Fruit fly (Drosophila melanogaster): ENCODE results near the gene CG10570.
A peak's percentile ranks its signal among the peaks of the same experiment; 100 is the strongest.

CG10570 gene

dm6 chr2L:18830587-18831528 is 19.8 kb upstream of the CG10570 start, which contains the start of the genes CG17597 and ScpX (continued):
- peak; percentile 54 for TF ChIP-seq CG6854 (GFP tag; optimal IDR thresholded peaks at IDR 0.05)
- TF ChIP-seq CG32006 (GFP tag; optimal IDR thresholded peaks at IDR 0.05): peak; percentile 60
- peak; percentile 23 for TF ChIP-seq CG1621 (tag; optimal IDR thresholded peaks at IDR 0.05)
- TF ChIP-seq Smox (GFP tag; optimal IDR thresholded peaks at IDR 0.05): no peak
- peak; percentile 11 for TF ChIP-seq CG8632 (GFP tag; optimal IDR thresholded peaks at IDR 0.05)
- TF ChIP-seq CG31627 (GFP tag; optimal IDR thresholded peaks at IDR 0.05): peak; percentile 74
- no peak for TF ChIP-seq Ets21C (GFP tag; optimal IDR thresholded peaks at IDR 0.05)
- peak; percentile 97 for TF ChIP-seq svp (GFP tag)
- peak; percentile 16 for TF ChIP-seq dsx (GFP tag; optimal IDR thresholded peaks at IDR 0.05; ENCODE audit: poor library complexity, severe bottlenecking)
- no peak for TF ChIP-seq Lpt (GFP tag; optimal IDR thresholded peaks at IDR 0.05)
- peak; percentile 38 for TF ChIP-seq CG8319 (GFP tag; optimal IDR thresholded peaks at IDR 0.05)
- TF ChIP-seq Hr39 (GFP tag; optimal IDR thresholded peaks at IDR 0.05): peak; percentile 73
- no peak for TF ChIP-seq Blimp-1 (GFP tag; optimal IDR thresholded peaks at IDR 0.05)
- peak; percentile 45 for TF ChIP-seq Sox15 (GFP tag; optimal IDR thresholded peaks at IDR 0.05)
- TF ChIP-seq fkh (GFP tag; optimal IDR thresholded peaks at IDR 0.05): peak; percentile 94
- peak; percentile 47; the same call in 1 of the 2 replicates for TF ChIP-seq CG15336 (GFP tag; IDR thresholded peaks at IDR 0.05)
- peak; percentile 71 for TF ChIP-seq Sox14 (GFP tag; optimal IDR thresholded peaks at IDR 0.05)
- peak; percentile 28 for TF ChIP-seq CG11902 (GFP tag; optimal IDR thresholded peaks at IDR 0.05)
- no peak; the same call in 2 of the 3 replicates for TF ChIP-seq CG6163 (GFP tag; IDR thresholded peaks at IDR 0.05)
- no peak for TF ChIP-seq net (GFP tag; optimal IDR thresholded peaks at IDR 0.05)

dm6 chr2L:18826496-18827008 is 15.5 kb upstream of the CG10570 start, which contains the start of gene Ugt36E1:
Gene Ugt36E1, plus strand, starts transcription at chr2L:18826770.
- TF ChIP-seq CG6163 (GFP tag; IDR thresholded peaks at IDR 0.05) (no peak), CG4318 (GFP tag; optimal IDR thresholded peaks at IDR 0.05) (no peak), CG1621 (tag; optimal IDR thresholded peaks at IDR 0.05) (no peak), svp (GFP tag) (peak; percentile 53), CG6854 (GFP tag; optimal IDR thresholded peaks at IDR 0.05) (no peak)

dm6 chr2L:18823243-18823803 is 12.3 kb upstream of the CG10570 start, which contains the start of gene Ugt36D1:
Gene Ugt36D1, plus strand, starts transcription at chr2L:18823548.
- TF ChIP-seq lz (GFP tag; optimal IDR thresholded peaks at IDR 0.05) (peak; percentile 7), Hr4 (GFP tag; optimal IDR thresholded peaks at IDR 0.05) (peak; percentile 14), cyc (GFP tag; optimal IDR thresholded peaks at IDR 0.05) (no peak), CG3919 (GFP tag; optimal IDR thresholded peaks at IDR 0.05) (peak; percentile 19), CG10631 (GFP tag; optimal IDR thresholded peaks at IDR 0.05) (no peak), CG8632 (GFP tag; optimal IDR thresholded peaks at IDR 0.05) (no peak), CG8319 (GFP tag; optimal IDR thresholded peaks at IDR 0.05) (no peak), Ets96B (tag; optimal IDR thresholded peaks at IDR 0.05) (no peak), CG8119 (GFP tag; IDR thresholded peaks at IDR 0.05) (no peak), CG10669 (GFP tag; optimal IDR thresholded peaks at IDR 0.05) (no peak), Eip93F (GFP tag; optimal IDR thresholded peaks at IDR 0.05) (peak; percentile 55), svp (GFP tag) (peak; percentile 82), CG6792 (GFP tag; optimal IDR thresholded peaks at IDR 0.05) (no peak), fkh (GFP tag; optimal IDR thresholded peaks at IDR 0.05) (no peak), CG1621 (tag; optimal IDR thresholded peaks at IDR 0.05) (peak; percentile 25), acj6 (GFP tag; optimal IDR thresholded peaks at IDR 0.05) (no peak), Sox102F (GFP tag; optimal IDR thresholded peaks at IDR 0.05) (peak; percentile 4), esn (GFP tag; optimal IDR thresholded peaks at IDR 0.05) (peak; percentile 22), Met (GFP tag; optimal IDR thresholded peaks at IDR 0.05) (no peak), CG6163 (GFP tag; IDR thresholded peaks at IDR 0.05) (peak; percentile 50; the same call in 2 of the 3 replicates), Hr39 (GFP tag; optimal IDR thresholded peaks at IDR 0.05) (no peak), Eip75B (GFP tag; optimal IDR thresholded peaks at IDR 0.05) (peak; percentile 13), Sox14 (GFP tag; optimal IDR thresholded peaks at IDR 0.05) (no peak), CG31627 (GFP tag; optimal IDR thresholded peaks at IDR 0.05) (no peak), fd59A (GFP tag; optimal IDR thresholded peaks at IDR 0.05) (no peak), fd85E (GFP tag; optimal IDR thresholded peaks at IDR 0.05) (no peak), Eip78C (GFP tag) (peak; percentile 41), CG32006 (GFP tag; optimal IDR thresholded peaks at IDR 0.05) (no peak), Gug (GFP tag; IDR thresholded peaks at IDR 0.05) (no peak), pdm3 (GFP tag; optimal IDR thresholded peaks at IDR 0.05) (no peak), dsx (GFP tag; optimal IDR thresholded peaks at IDR 0.05; ENCODE audit: poor library complexity, severe bottlenecking) (peak; percentile 11), Lpt (GFP tag; optimal IDR thresholded peaks at IDR 0.05) (no peak), Ets21C (GFP tag; optimal IDR thresholded peaks at IDR 0.05) (no peak), dac (GFP tag; optimal IDR thresholded peaks at IDR 0.05) (no peak), eg (GFP tag; IDR thresholded peaks at IDR 0.05) (no peak)

All from whole organism, prepupa.